Worm (Caenorhabditis elegans) whole organism, L2 larva: ENCODE results near the gene T10C6.10.

Experiments used
- R02D3.7 ChIP-seq: fragments of 150-350 bp; optimal IDR thresholded peaks from 2 replicates; lab custom pipeline; 2014; ENCODE audit warnings: missing biosample characterization, missing genetic modification characterization
- ZK546.5 ChIP-seq: sonication (generic microtip); optimal IDR thresholded peaks from 2 replicates; lab custom pipeline; 2017; ENCODE audit warnings: missing biosample characterization, missing genetic modification characterization
- aly-2 ChIP-seq: fragments of 150-350 bp; optimal IDR thresholded peaks from 2 replicates; lab custom pipeline; 2014; ENCODE audit warnings: missing biosample characterization, missing genetic modification characterization
- elt-1 ChIP-seq: fragments of 150-350 bp; optimal IDR thresholded peaks from 2 replicates; lab custom pipeline; 2014; ENCODE audit warnings: missing biosample characterization, missing genetic modification characterization
- fos-1 ChIP-seq: fragments of 150-350 bp; optimal IDR thresholded peaks from 2 replicates; lab custom pipeline; 2014; ENCODE audit warnings: missing biosample characterization, missing genetic modification characterization
- lin-11 ChIP-seq: fragments of 150-350 bp; sonication (generic microtip); optimal IDR thresholded peaks from 2 replicates; lab custom pipeline; 2014; ENCODE audit warnings: missing biosample characterization, missing genetic modification characterization, inconsistent platforms, mixed read lengths
- lin-39 ChIP-seq: fragments of 150-350 bp; optimal IDR thresholded peaks from 2 replicates; lab custom pipeline; 2014; ENCODE audit warnings: missing biosample characterization, missing genetic modification reagents, missing genetic modification characterization
- lsy-2 ChIP-seq, 2 experiments: fragments of 150-350 bp in 1 of 2; sonication (generic microtip) in 1 of 2; optimal IDR thresholded peaks; 2 replicates each; lab custom pipeline; 2014 to 2017; ENCODE audit warnings: missing biosample characterization in 2 of 2, missing genetic modification characterization in 2 of 2
- mab-5 ChIP-seq: fragments of 150-350 bp; optimal IDR thresholded peaks from 2 replicates; lab custom pipeline; 2014; ENCODE audit warnings: missing biosample characterization, missing genetic modification characterization
- mbf-1 ChIP-seq: sonication (generic microtip); optimal IDR thresholded peaks from 2 replicates; lab custom pipeline; 2017; ENCODE audit warnings: missing biosample characterization, missing genetic modification characterization
- nhr-10 ChIP-seq: sonication (generic microtip); optimal IDR thresholded peaks from 2 replicates; lab custom pipeline; 2017; ENCODE audit warnings: missing biosample characterization, missing genetic modification characterization
- nhr-11 ChIP-seq: fragments of 150-350 bp; optimal IDR thresholded peaks from 2 replicates; lab custom pipeline; 2014; ENCODE audit warnings: missing biosample characterization, missing genetic modification characterization
- nhr-129 ChIP-seq: fragments of 150-350 bp; optimal IDR thresholded peaks from 2 replicates; lab custom pipeline; 2014; ENCODE audit warnings: missing biosample characterization, missing genetic modification characterization
- nhr-21 ChIP-seq: fragments of 150-350 bp; optimal IDR thresholded peaks from 2 replicates; lab custom pipeline; 2014; ENCODE audit warnings: missing biosample characterization, missing genetic modification characterization
- nhr-6 ChIP-seq: fragments of 150-350 bp; optimal IDR thresholded peaks from 2 replicates; lab custom pipeline; 2014; ENCODE audit warnings: missing biosample characterization, missing genetic modification characterization
- peb-1 ChIP-seq: fragments of 150-350 bp; optimal IDR thresholded peaks from 2 replicates; lab custom pipeline; 2014; ENCODE audit warnings: missing biosample characterization, missing genetic modification characterization
- sma-3 ChIP-seq: sonication (generic microtip); optimal IDR thresholded peaks from 2 replicates; lab custom pipeline; 2016; ENCODE audit warnings: missing genetic modification reagents, missing genetic modification characterization, missing compliant biosample characterization
- sma-9 ChIP-seq, 2 experiments: fragments of 150-350 bp in 1 of 2; sonication (generic microtip) in 1 of 2; optimal IDR thresholded peaks; 2 replicates each; lab custom pipeline; 2014 to 2016; ENCODE audit warnings: missing genetic modification characterization in 2 of 2, mild to moderate bottlenecking in 1 of 2, missing biosample characterization in 1 of 2, missing compliant biosample characterization in 1 of 2, missing genetic modification reagents in 1 of 2, moderate library complexity in 1 of 2
- snpc-4 ChIP-seq: fragments of 150-350 bp; optimal IDR thresholded peaks from 2 replicates; lab custom pipeline; 2014; ENCODE audit warnings: missing biosample characterization, missing genetic modification characterization
- unc-62 ChIP-seq: fragments of 150-350 bp; optimal IDR thresholded peaks from 2 replicates; lab custom pipeline; 2014; ENCODE audit warnings: missing biosample characterization, missing genetic modification reagents, missing genetic modification characterization
- zag-1 ChIP-seq: fragments of 150-350 bp; optimal IDR thresholded peaks from 2 replicates; lab custom pipeline; 2014; ENCODE audit warnings: missing biosample characterization, missing genetic modification characterization

T10C6.10 gene

DNA sequence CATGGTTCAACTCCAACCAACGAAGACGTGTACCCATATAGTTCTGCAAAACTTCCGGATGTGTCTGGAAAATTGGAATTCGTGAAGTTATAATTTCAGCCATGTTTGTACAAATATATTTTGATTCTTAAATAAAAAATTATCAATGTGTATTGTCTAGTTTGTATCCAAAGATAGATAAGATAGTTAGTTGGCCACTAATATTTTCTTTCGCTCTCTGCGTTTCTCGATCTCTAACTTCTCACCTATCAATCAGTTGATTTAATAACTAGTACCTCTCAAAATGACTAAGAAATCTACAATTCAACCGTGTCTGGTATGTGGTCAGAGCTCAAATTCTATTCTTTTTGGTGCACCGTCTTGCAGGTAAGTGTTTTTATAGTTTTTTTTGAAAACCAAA, 35.0 kb downstream of the T10C6.10 start, which contains the start of gene nhr-176:
nhr-176 (plus strand) TSS at position 159 of the 400 bp plus-strand sequence.
- TF ChIP-seq unc-62 (GFP tag; lab: Kevin White, UChicago) (no peak), fos-1 (tag; lab: Kevin White, UChicago) (peak; percentile 9)

DNA sequence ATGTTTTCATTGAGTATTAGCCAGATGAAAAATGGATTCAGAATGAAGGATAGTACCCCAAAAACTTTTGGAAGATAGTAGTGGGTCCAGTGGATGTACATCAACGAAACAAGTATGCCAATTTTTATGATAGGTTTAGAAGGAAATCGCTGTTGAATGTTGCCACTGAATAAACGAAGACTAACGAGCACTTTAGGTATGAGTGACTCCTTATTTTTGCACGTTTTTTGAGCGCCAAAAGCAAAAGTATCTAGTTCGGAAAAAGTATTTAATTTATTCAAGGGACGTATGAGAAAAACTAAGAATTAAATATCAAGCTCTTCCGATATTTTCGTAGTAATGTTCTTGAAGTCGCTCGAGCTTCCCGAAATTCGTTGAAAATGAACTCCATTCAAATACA, 37.6 kb downstream of the T10C6.10 start, which contains the start of gene srj-10:
srj-10 (minus strand) TSS at position 101 of the 400 bp plus-strand sequence.
- TF ChIP-seq nhr-129 (tag; lab: Kevin White, UChicago) (no peak), lin-11 (tag; lab: Kevin White, UChicago) (no peak), nhr-21 (tag; lab: Kevin White, UChicago) (no peak), fos-1 (tag; lab: Kevin White, UChicago) (no peak)

DNA sequence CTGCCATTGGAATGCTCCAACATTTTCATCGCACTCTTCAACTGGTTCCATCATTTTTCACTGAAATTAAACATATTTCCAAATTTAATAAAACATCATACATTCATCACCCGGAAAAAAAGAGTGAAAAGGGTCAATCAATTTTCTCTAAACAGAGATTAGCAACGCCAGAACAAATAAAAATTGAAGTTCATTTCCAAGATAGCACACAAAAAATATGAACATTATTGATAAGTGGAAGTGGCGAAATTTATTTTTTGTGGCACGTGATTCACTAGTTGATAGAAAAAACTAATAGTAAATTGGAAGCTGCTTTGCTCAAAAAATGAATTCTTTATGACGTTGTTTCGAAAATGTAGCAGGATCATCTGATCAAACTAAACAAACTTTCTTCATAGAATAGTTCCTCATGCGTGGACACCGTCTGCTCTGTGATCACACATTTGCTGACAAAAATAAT, 39.1 kb downstream of the T10C6.10 start, which contains the start of the genes F14H3.12 and srj-29:
F14H3.12 (minus strand) TSS at position 74 of the 460 bp plus-strand sequence.
srj-29 (plus strand) TSS at position 410 of the 460 bp plus-strand sequence.
- TF ChIP-seq peb-1 (tag; lab: Kevin White, UChicago) = no peak
- TF ChIP-seq fos-1 (tag; lab: Kevin White, UChicago) = peak; percentile 30

DNA sequence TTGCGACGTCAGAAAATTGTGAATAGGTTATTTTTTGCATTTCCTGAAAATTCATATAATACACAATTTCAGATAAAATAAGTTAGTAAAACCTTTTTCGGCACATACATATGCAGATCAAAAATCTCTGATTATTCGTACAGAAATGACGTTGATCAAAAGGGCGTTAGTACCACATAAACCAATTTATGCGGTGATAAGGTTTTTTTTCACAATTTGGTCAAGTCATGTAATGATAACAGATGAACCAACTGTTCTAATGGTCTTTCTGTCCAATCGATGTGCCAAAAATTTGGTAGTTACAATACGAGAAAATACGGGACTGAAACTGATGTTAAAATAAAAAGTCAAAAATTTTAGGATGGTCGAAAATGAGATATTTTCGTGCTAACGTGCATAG, 43.8 kb downstream of the T10C6.10 start:
- TF ChIP-seq nhr-11 (tag; lab: Kevin White, UChicago) = no peak
- TF ChIP-seq lsy-2 (tag; optimal IDR thresholded peaks at IDR 0.05; lab: Kevin White, UChicago) = no peak
- TF ChIP-seq snpc-4 (tag; lab: Kevin White, UChicago) = no peak
- peak; percentile 57 for TF ChIP-seq sma-9 (GFP tag; optimal IDR thresholded peaks at IDR 0.05; lab: Kevin White, UChicago)
- TF ChIP-seq sma-9 (tag; optimal IDR thresholded peaks at IDR 0.05; lab: Kevin White, UChicago) = no peak
- TF ChIP-seq zag-1 (tag; lab: Kevin White, UChicago) = no peak
- TF ChIP-seq nhr-6 (tag; lab: Kevin White, UChicago) = no peak
- no peak for TF ChIP-seq R02D3.7 (tag; lab: Kevin White, UChicago)
- peak; percentile 69 for TF ChIP-seq fos-1 (tag; lab: Kevin White, UChicago)

DNA sequence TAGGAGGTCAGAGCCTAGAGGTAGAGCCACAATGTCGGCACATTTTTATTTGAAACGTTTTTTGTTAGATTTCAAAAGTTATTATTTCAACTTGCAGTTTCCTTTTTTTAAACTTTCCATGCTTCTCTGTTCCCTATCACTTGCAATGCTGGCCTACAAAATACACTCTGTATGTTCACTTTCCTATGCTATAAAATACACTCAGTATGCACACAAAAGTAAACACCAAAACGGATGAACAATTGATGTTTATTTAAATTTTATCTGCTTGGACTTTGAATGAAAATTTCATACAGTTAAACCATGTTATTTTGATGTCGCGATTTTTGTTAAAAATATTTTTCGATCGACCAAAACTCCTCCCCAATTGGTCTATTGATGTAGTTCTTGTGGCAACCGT, 44.5 kb downstream of the T10C6.10 start:
- no peak for TF ChIP-seq lin-11 (tag; lab: Kevin White, UChicago)
- no peak for TF ChIP-seq mab-5
- no peak for TF ChIP-seq sma-3 (GFP tag; lab: Kevin White, UChicago)
- no peak for TF ChIP-seq fos-1 (tag; lab: Kevin White, UChicago)
- no peak for TF ChIP-seq elt-1 (tag; lab: Kevin White, UChicago)
- no peak for TF ChIP-seq aly-2 (tag; lab: Kevin White, UChicago)
- TF ChIP-seq lin-39 = no peak
- no peak for TF ChIP-seq sma-9 (GFP tag; optimal IDR thresholded peaks at IDR 0.05; lab: Kevin White, UChicago)
- no peak for TF ChIP-seq sma-9 (tag; optimal IDR thresholded peaks at IDR 0.05; lab: Kevin White, UChicago)
- TF ChIP-seq nhr-6 (tag; lab: Kevin White, UChicago) = no peak
- TF ChIP-seq ZK546.5 (tag; lab: Kevin White, UChicago) = no peak
- TF ChIP-seq nhr-10 (tag; lab: Kevin White, UChicago) = no peak
- no peak for TF ChIP-seq mbf-1 (tag; lab: Kevin White, UChicago)
